Worm (Caenorhabditis elegans) whole organism, L4 larva: Measurements from ENCODE around the gene Y22D7AL.16.

Source experiments
- ceh-32 ChIP-seq: sonication (generic microtip); optimal IDR thresholded peaks from 2 replicates; lab custom pipeline; 2016; ENCODE audit warnings: mild to moderate bottlenecking, missing genetic modification characterization, missing compliant biosample characterization; ENCODE audit not compliant: poor library complexity
- dmd-9 ChIP-seq: fragments of 200-800 bp; sonication (Bioruptor generic); IDR thresholded peaks from 2 replicates; pipeline ENCODE4 v1.3.6; 2022; ENCODE audit warnings: missing genetic modification reagents, missing genetic modification characterization, missing compliant biosample characterization
- dpl-1 ChIP-seq: fragments of 150-350 bp; optimal IDR thresholded peaks from 2 replicates; lab custom pipeline; 2014; ENCODE audit warnings: missing biosample characterization, missing genetic modification reagents, missing genetic modification characterization
- dve-1 ChIP-seq: sonication (generic microtip); optimal IDR thresholded peaks from 2 replicates; lab custom pipeline; 2017; ENCODE audit warnings: antibody characterized with exemption, mild to moderate bottlenecking, missing genetic modification characterization, missing compliant biosample characterization; ENCODE audit not compliant: insufficient read depth
- nhr-25 ChIP-seq: sonication (generic microtip); optimal IDR thresholded peaks from 2 replicates; lab custom pipeline; 2017; ENCODE audit warnings: missing genetic modification characterization, mild to moderate bottlenecking, missing compliant biosample characterization, antibody characterized with exemption, moderate library complexity, borderline replicate concordance; ENCODE audit not compliant: insufficient read depth

DNA sequence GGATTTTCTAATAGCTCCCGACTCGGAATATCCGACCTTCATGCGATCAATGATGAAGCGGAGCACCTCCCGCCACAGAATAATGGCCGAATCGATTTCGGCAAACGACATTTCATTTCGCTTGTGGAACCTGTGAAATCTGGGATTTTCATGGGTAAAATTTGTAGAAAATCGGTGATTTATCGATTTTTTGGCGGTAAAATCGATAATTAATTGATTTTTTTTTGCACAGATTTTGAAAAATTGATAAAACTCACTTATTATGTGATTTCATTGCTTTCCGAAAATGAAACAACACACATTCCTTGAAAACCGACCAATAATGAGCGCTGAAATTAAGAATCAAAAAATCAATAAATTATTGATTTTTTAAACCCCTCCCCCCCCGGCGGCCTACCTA is 1.9 kb upstream of the Y22D7AL.16 start:
- TF ChIP-seq dve-1 (no peak), dmd-9 (no peak), dpl-1 (no peak), ceh-32 (no peak), nhr-25 (tag; lab: Kevin White, UChicago) (no peak)
